Worm (Caenorhabditis elegans): ENCODE data around the gene ZK892.6.

ce11 chrII:9989533-9989932, 9.6 kb upstream of the ZK892.6 start:
- TF ChIP-seq W03F9.2 (tag; optimal IDR thresholded peaks at IDR 0.05), result no peak
- TF ChIP-seq him-1 (tag; optimal IDR thresholded peaks at IDR 0.05), result no peak

All from whole organism, L4/young adult.